Fruit fly (Drosophila melanogaster) whole organism, prepupa: ENCODE data around the gene CG7084.
"Not testable (repeated sequence)": the region's sequence is repeated elsewhere in the genome, so short reads cannot be mapped to it uniquely, and the experiment has no call there.

Source experiments
- Blimp-1 ChIP-seq: fragments of 200-800 bp; sonication (Bioruptor generic); optimal IDR thresholded peaks from 3 replicates; lab custom pipeline; 2017; ENCODE audit warnings: missing biosample characterization, missing genetic modification characterization, mild to moderate bottlenecking, moderate library complexity, missing genetic modification reagents
- CG10631 ChIP-seq: fragments of 200-800 bp; sonication (Bioruptor generic); optimal IDR thresholded peaks from 2 replicates; lab custom pipeline; 2016; ENCODE audit warnings: missing biosample characterization, missing genetic modification characterization
- CG10669 ChIP-seq: fragments of 200-800 bp; sonication (Bioruptor generic); optimal IDR thresholded peaks from 3 replicates; lab custom pipeline; 2018; ENCODE audit warnings: missing biosample characterization, mild to moderate bottlenecking, missing genetic modification characterization, moderate library complexity
- CG11762 ChIP-seq: fragments of 200-800 bp; sonication (Bioruptor generic); optimal IDR thresholded peaks from 3 replicates; lab custom pipeline; 2016; ENCODE audit warnings: missing biosample characterization, missing genetic modification characterization; ENCODE audit not compliant: insufficient read depth
- CG15336 ChIP-seq: fragments of 200-800 bp; sonication (Bioruptor generic); IDR thresholded peaks from 2 replicates; pipeline ENCODE4 v1.3.6; 2022; ENCODE audit warnings: missing biosample characterization, missing genetic modification characterization
- CG1621 ChIP-seq: fragments of 200-800 bp; sonication (Bioruptor generic); optimal IDR thresholded peaks from 3 replicates; lab custom pipeline; 2018; ENCODE audit warnings: missing biosample characterization, mild to moderate bottlenecking, missing genetic modification characterization
- CG16779 ChIP-seq: fragments of 200-800 bp; sonication (Bioruptor generic); optimal IDR thresholded peaks from 3 replicates; lab custom pipeline; 2017; ENCODE audit warnings: missing biosample characterization, mild to moderate bottlenecking, missing genetic modification characterization
- CG3032 ChIP-seq: fragments of 200-800 bp; optimal IDR thresholded peaks from 2 replicates; lab custom pipeline; 2019; ENCODE audit warnings: missing biosample characterization, mild to moderate bottlenecking, missing genetic modification characterization, moderate library complexity
- CG31627 ChIP-seq: fragments of 200-800 bp; sonication (Bioruptor generic); optimal IDR thresholded peaks from 3 replicates; lab custom pipeline; 2016; ENCODE audit warnings: missing biosample characterization, missing genetic modification characterization
- CG32006 ChIP-seq: fragments of 200-800 bp; sonication (Bioruptor generic); optimal IDR thresholded peaks from 3 replicates; lab custom pipeline; 2017; ENCODE audit warnings: missing biosample characterization, mild to moderate bottlenecking, missing genetic modification characterization
- CG34406 ChIP-seq: fragments of 200-800 bp; sonication (Bioruptor generic); optimal IDR thresholded peaks from 3 replicates; lab custom pipeline; 2016; ENCODE audit warnings: missing biosample characterization, missing genetic modification characterization
- CG3919 ChIP-seq: fragments of 200-800 bp; sonication (Bioruptor generic); optimal IDR thresholded peaks from 3 replicates; lab custom pipeline; 2016; ENCODE audit warnings: missing biosample characterization, missing genetic modification characterization
- CG4318 ChIP-seq: fragments of 200-800 bp; sonication (Bioruptor generic); optimal IDR thresholded peaks from 3 replicates; lab custom pipeline; 2017; ENCODE audit warnings: missing biosample characterization, mild to moderate bottlenecking, missing genetic modification characterization
- CG6163 ChIP-seq: fragments of 200-800 bp; sonication (Bioruptor generic); IDR thresholded peaks from 3 replicates; pipeline ENCODE4 v1.3.6; 2022; ENCODE audit warnings: missing biosample characterization, missing genetic modification characterization
- CG6276 ChIP-seq: fragments of 200-800 bp; sonication (Bioruptor generic); optimal IDR thresholded peaks from 2 replicates; lab custom pipeline; 2017; ENCODE audit warnings: missing biosample characterization, mild to moderate bottlenecking, missing genetic modification characterization
- CG6792 ChIP-seq: fragments of 200-800 bp; sonication (Bioruptor generic); optimal IDR thresholded peaks from 3 replicates; lab custom pipeline; 2016; ENCODE audit warnings: missing biosample characterization, missing genetic modification characterization
- CG6854 ChIP-seq: fragments of 200-800 bp; sonication (Bioruptor generic); optimal IDR thresholded peaks from 2 replicates; lab custom pipeline; 2017; ENCODE audit warnings: missing biosample characterization, mild to moderate bottlenecking, missing genetic modification characterization
- CG7368 ChIP-seq: fragments of 200-800 bp; sonication (Bioruptor generic); optimal IDR thresholded peaks from 3 replicates; lab custom pipeline; 2016; ENCODE audit warnings: missing biosample characterization, missing genetic modification characterization
- CG8119 ChIP-seq: fragments of 200-800 bp; sonication (Bioruptor generic); IDR thresholded peaks from 3 replicates; pipeline ENCODE4 v1.3.6; 2022; ENCODE audit warnings: missing biosample characterization, missing genetic modification characterization
- CG8632 ChIP-seq: fragments of 200-800 bp; sonication (Bioruptor generic); optimal IDR thresholded peaks from 3 replicates; lab custom pipeline; 2016; ENCODE audit warnings: missing biosample characterization, missing genetic modification characterization
- CG9139 ChIP-seq: fragments of 200-800 bp; sonication (Bioruptor generic); optimal IDR thresholded peaks from 3 replicates; lab custom pipeline; 2017; ENCODE audit warnings: missing biosample characterization, mild to moderate bottlenecking, missing genetic modification characterization
- Eip75B ChIP-seq: fragments of 200-800 bp; sonication (Bioruptor generic); optimal IDR thresholded peaks from 3 replicates; lab custom pipeline; 2016; ENCODE audit warnings: missing biosample characterization, missing genetic modification characterization
- Eip78C ChIP-seq: fragments of 200-800 bp; sonication (Bioruptor generic); peaks from one replicate; lab custom pipeline; 2016; ENCODE audit warnings: missing biosample characterization, missing genetic modification characterization
- Ets21C ChIP-seq: fragments of 200-800 bp; sonication (Bioruptor generic); optimal IDR thresholded peaks from 3 replicates; lab custom pipeline; 2016; ENCODE audit warnings: missing biosample characterization, missing genetic modification characterization
- Ets96B ChIP-seq: fragments of 200-800 bp; optimal IDR thresholded peaks from 2 replicates; lab custom pipeline; 2019; ENCODE audit warnings: missing biosample characterization, mild to moderate bottlenecking, missing genetic modification characterization, moderate library complexity
- Gug ChIP-seq: fragments of 200-800 bp; sonication (Bioruptor generic); IDR thresholded peaks from 2 replicates; pipeline ENCODE4 v1.3.6; 2022; ENCODE audit warnings: missing biosample characterization, missing genetic modification characterization
- Hr38 ChIP-seq: sonication (Bioruptor generic); optimal IDR thresholded peaks from 2 replicates; lab custom pipeline; 2016; ENCODE audit warnings: missing biosample characterization, missing genetic modification characterization
- Hr39 ChIP-seq: fragments of 200-800 bp; sonication (Bioruptor generic); optimal IDR thresholded peaks from 2 replicates; lab custom pipeline; 2016; ENCODE audit warnings: missing biosample characterization, missing genetic modification characterization
- Hr4 ChIP-seq: fragments of 200-800 bp; sonication (Bioruptor generic); optimal IDR thresholded peaks from 3 replicates; lab custom pipeline; 2016; ENCODE audit warnings: missing biosample characterization, missing genetic modification characterization
- Lpt ChIP-seq: fragments of 200-800 bp; sonication (Bioruptor generic); optimal IDR thresholded peaks from 3 replicates; lab custom pipeline; 2016; ENCODE audit warnings: missing biosample characterization, missing genetic modification characterization
- Met ChIP-seq: fragments of 200-800 bp; sonication (Bioruptor generic); optimal IDR thresholded peaks from 3 replicates; lab custom pipeline; 2016; ENCODE audit warnings: missing biosample characterization, missing genetic modification characterization
- OdsH ChIP-seq: fragments of 200-800 bp; sonication (Bioruptor generic); optimal IDR thresholded peaks from 3 replicates; lab custom pipeline; 2016; ENCODE audit warnings: missing biosample characterization, missing genetic modification characterization
- Smox ChIP-seq: fragments of 200-800 bp; sonication (Bioruptor generic); optimal IDR thresholded peaks from 3 replicates; lab custom pipeline; 2016; ENCODE audit warnings: missing biosample characterization, missing genetic modification characterization
- Sox102F ChIP-seq: fragments of 200-800 bp; sonication (Bioruptor generic); optimal IDR thresholded peaks from 2 replicates; lab custom pipeline; 2016; ENCODE audit warnings: missing biosample characterization, mild to moderate bottlenecking, missing genetic modification characterization
- achi ChIP-seq: fragments of 200-800 bp; sonication (Bioruptor generic); optimal IDR thresholded peaks from 3 replicates; lab custom pipeline; 2016; ENCODE audit warnings: missing biosample characterization, missing genetic modification characterization
- acj6 ChIP-seq: fragments of 200-800 bp; sonication (Bioruptor generic); optimal IDR thresholded peaks from 3 replicates; lab custom pipeline; 2016; ENCODE audit warnings: missing biosample characterization, missing genetic modification characterization
- cyc ChIP-seq: fragments of 200-800 bp; sonication (Bioruptor generic); optimal IDR thresholded peaks from 3 replicates; lab custom pipeline; 2016; ENCODE audit warnings: missing biosample characterization, missing genetic modification characterization
- dac ChIP-seq: fragments of 200-800 bp; sonication (Bioruptor generic); optimal IDR thresholded peaks from 2 replicates; lab custom pipeline; 2017; ENCODE audit warnings: missing biosample characterization, mild to moderate bottlenecking, missing genetic modification characterization
- dsx ChIP-seq: fragments of 200-800 bp; optimal IDR thresholded peaks from 3 replicates; lab custom pipeline; 2019; ENCODE audit warnings: missing biosample characterization, mild to moderate bottlenecking, missing genetic modification characterization, moderate library complexity; ENCODE audit not compliant: poor library complexity, severe bottlenecking
- eg ChIP-seq: fragments of 200-800 bp; sonication (Bioruptor generic); IDR thresholded peaks from 3 replicates; pipeline ENCODE4 v1.3.6; 2022; ENCODE audit warnings: missing biosample characterization, missing genetic modification characterization
- fd59A ChIP-seq: fragments of 200-800 bp; sonication (Bioruptor generic); optimal IDR thresholded peaks from 2 replicates; lab custom pipeline; 2017; ENCODE audit warnings: missing biosample characterization, mild to moderate bottlenecking, missing genetic modification characterization, missing genetic modification reagents
- fd85E ChIP-seq: fragments of 200-800 bp; sonication (Bioruptor generic); optimal IDR thresholded peaks from 3 replicates; lab custom pipeline; 2016; ENCODE audit warnings: missing biosample characterization, missing genetic modification characterization
- fkh ChIP-seq: fragments of 200-800 bp; sonication (Bioruptor generic); optimal IDR thresholded peaks from 3 replicates; lab custom pipeline; 2017; ENCODE audit warnings: missing biosample characterization, mild to moderate bottlenecking, missing genetic modification characterization, moderate library complexity
- lz ChIP-seq: fragments of 200-800 bp; sonication (Bioruptor generic); optimal IDR thresholded peaks from 3 replicates; lab custom pipeline; 2016; ENCODE audit warnings: missing biosample characterization, missing genetic modification characterization
- salr ChIP-seq, 2 experiments: fragments of 200-800 bp; sonication (Bioruptor generic); optimal IDR thresholded peaks; 3 replicates each; lab custom pipeline; 2016 to 2018; ENCODE audit warnings: missing biosample characterization in 2 of 2, missing genetic modification characterization in 2 of 2, mild to moderate bottlenecking in 1 of 2
- spab ChIP-seq: fragments of 200-800 bp; sonication (Bioruptor generic); optimal IDR thresholded peaks from 2 replicates; lab custom pipeline; 2017; ENCODE audit warnings: missing biosample characterization, mild to moderate bottlenecking, missing genetic modification characterization, missing genetic modification reagents
- ss ChIP-seq, 2 experiments: fragments of 200-800 bp; sonication (Bioruptor generic); optimal IDR thresholded peaks; 2 replicates in 1 of 2; 3 replicates in 1 of 2; lab custom pipeline; 2017 to 2018; ENCODE audit warnings: mild to moderate bottlenecking in 2 of 2, missing biosample characterization in 2 of 2, missing genetic modification characterization in 2 of 2, moderate library complexity in 1 of 2
- svp ChIP-seq: fragments of 200-800 bp; sonication (Bioruptor generic); peaks from one replicate; lab custom pipeline; 2016; ENCODE audit warnings: missing biosample characterization, missing genetic modification characterization
- topi ChIP-seq: fragments of 200-800 bp; sonication (Bioruptor generic); optimal IDR thresholded peaks from 3 replicates; lab custom pipeline; 2016; ENCODE audit warnings: missing biosample characterization, missing genetic modification characterization
- vri ChIP-seq: fragments of 200-800 bp; sonication (Bioruptor generic); optimal IDR thresholded peaks from 3 replicates; lab custom pipeline; 2016; ENCODE audit warnings: missing biosample characterization, mild to moderate bottlenecking, missing genetic modification characterization

The CG7084 gene

dm6 chr3R:22298505-22298904 is at the start of gene CG7084:
CG7084 (plus strand) TSS chr3R:22298805.
- TF ChIP-seq CG10631; CG10669; Gug (GFP tag; lab: Robert Waterston, UW): not testable (repeated sequence)

- TF ChIP-seq dsx (GFP tag; lab: Kevin White, UChicago) (no peak), CG6276 (GFP tag; lab: Kevin White, UChicago) (peak; percentile 16), CG8119 (GFP tag; lab: Robert Waterston, UW) (peak; percentile 68), fkh (GFP tag; lab: Kevin White, UChicago) (no peak), lz (GFP tag; lab: Kevin White, UChicago) (peak; percentile 63), Met (GFP tag; lab: Kevin White, UChicago) (peak; percentile 72), ss (GFP tag; optimal IDR thresholded peaks at IDR 0.05; lab: Kevin White, UChicago) (peak in 1 of 2 experiments; percentile 56), acj6 (GFP tag; lab: Kevin White, UChicago) (peak; percentile 54), Ets21C (peak; percentile 49), Gug (GFP tag; lab: Robert Waterston, UW) (no peak), spab (GFP tag; lab: Kevin White, UChicago) (no peak), vri (peak; percentile 51), Sox102F (GFP tag; lab: Kevin White, UChicago) (peak; percentile 66), CG1621 (tag; lab: Kevin White, UChicago) (peak; percentile 70), CG6792 (GFP tag; lab: Kevin White, UChicago) (peak; percentile 61), CG8632 (GFP tag; lab: Kevin White, UChicago) (peak; percentile 38), cyc (GFP tag; lab: Kevin White, UChicago) (peak; percentile 60), Hr38 (GFP tag; lab: Kevin White, UChicago) (no peak), CG31627 (GFP tag; lab: Kevin White, UChicago) (peak; percentile 56), CG7368 (GFP tag; lab: Kevin White, UChicago) (peak; percentile 60), CG9139 (GFP tag; lab: Kevin White, UChicago) (no peak), fd59A (GFP tag; lab: Kevin White, UChicago) (peak; percentile 42), Smox (GFP tag; lab: Kevin White, UChicago) (peak; percentile 72), CG6854 (no peak), fd85E (GFP tag; lab: Kevin White, UChicago) (no peak), CG11762 (GFP tag; lab: Kevin White, UChicago) (peak; percentile 16), CG3032 (tag; lab: Kevin White, UChicago) (peak; percentile 17), achi (GFP tag; lab: Kevin White, UChicago) (peak; percentile 56), CG34406 (GFP tag; lab: Kevin White, UChicago) (peak; percentile 66), eg (peak; percentile 66; the same call in 2 of the 3 replicates), Eip75B (GFP tag; lab: Kevin White, UChicago) (peak; percentile 63), dac (GFP tag; lab: Kevin White, UChicago) (no peak), CG4318 (GFP tag; lab: Kevin White, UChicago) (no peak), Hr4 (GFP tag; lab: Kevin White, UChicago) (peak; percentile 46), CG10631 (peak; percentile 54), CG16779 (tag; lab: Kevin White, UChicago) (no peak), Hr39 (GFP tag; lab: Kevin White, UChicago) (peak; percentile 60), CG15336 (GFP tag; lab: Robert Waterston, UW) (peak; percentile 49), Eip78C (GFP tag; lab: Kevin White, UChicago) (peak; percentile 67), Lpt (GFP tag; lab: Kevin White, UChicago) (no peak), OdsH (GFP tag; lab: Kevin White, UChicago) (peak; percentile 67), Ets96B (tag; lab: Kevin White, UChicago) (peak; percentile 69), topi (GFP tag; lab: Kevin White, UChicago) (peak; percentile 44), salr (GFP tag; optimal IDR thresholded peaks at IDR 0.05; lab: Kevin White, UChicago) (peak in 1 of 2 experiments; percentile 39), CG6163 (peak; percentile 77; the same call in 2 of the 3 replicates), svp (GFP tag; lab: Kevin White, UChicago) (peak; percentile 80), CG3919 (GFP tag; lab: Kevin White, UChicago) (peak; percentile 72), Blimp-1 (GFP tag; lab: Kevin White, UChicago) (no peak), CG32006 (GFP tag; lab: Kevin White, UChicago) (peak; percentile 47)
Observed at dm6 chr3R:22260205-22260604, 38.4 kb upstream of the CG7084 start.
